Fruit fly (Drosophila melanogaster): ENCODE results near the gene me31B.

Gene me31B

DNA sequence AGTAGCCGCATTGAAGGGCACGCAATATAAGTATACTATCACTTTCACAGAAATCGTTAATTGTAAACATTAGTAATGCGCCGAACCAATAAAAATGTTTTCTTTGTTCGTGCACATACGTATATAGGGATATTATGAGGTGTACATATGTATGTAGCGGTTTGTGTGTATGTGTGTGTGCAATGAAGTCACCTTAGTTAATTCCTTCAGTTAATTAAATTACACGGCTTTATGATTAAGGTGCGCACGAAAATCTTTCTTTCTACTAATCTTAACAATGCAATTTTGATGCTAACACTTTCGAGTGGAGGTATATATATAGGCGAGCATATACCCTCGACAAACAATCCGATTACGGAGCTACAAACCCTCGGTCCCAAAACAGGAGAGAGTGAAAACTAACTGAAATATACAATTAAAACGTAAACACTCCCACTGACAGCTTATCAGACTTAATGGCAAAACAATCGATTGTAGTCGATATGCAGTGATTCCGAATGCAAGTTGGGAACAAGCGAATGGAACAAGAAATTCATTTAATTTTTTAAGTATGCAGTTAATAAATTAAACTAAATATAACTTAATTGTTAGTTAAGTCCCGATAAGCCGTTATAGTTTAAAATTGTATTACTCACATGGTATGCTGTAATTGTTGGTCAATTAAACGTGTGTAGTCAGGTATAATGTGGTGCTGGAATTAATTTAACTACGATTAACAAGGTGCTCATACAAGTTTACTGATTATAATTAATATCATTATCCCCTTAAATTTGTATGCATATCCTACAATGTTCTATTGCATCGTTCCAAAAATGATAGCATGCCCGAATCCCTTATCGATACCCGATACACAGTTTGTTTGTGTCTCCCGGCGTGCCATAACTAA is 18.4 kb upstream of the me31B start, which contains the start of the genes Npc1a and Prosalpha6:
Npc1a (minus strand) TSS at position 716 of the 886 bp plus-strand sequence.
Prosalpha6 (plus strand) TSS at position 851 of the 886 bp plus-strand sequence.
- TF ChIP-seq CG15710 (tag; optimal IDR thresholded peaks at IDR 0.05) (peak; percentile 31), D1 (tag; optimal IDR thresholded peaks at IDR 0.05) (no peak)

DNA sequence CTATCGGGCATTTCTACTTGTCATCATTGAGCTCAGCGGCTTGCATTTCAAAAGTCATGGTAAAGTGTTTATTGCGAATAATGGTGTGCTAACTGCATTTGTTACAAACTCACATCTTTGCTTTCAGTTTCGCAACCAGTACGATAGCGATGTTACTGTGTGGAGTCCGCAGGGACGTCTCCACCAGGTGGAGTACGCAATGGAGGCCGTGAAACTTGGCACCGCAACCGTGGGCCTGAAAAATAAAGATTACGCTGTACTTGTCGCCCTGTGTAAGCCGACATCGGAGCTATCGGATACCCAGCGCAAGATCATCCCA is 17.8 kb upstream of the me31B start:
- TF ChIP-seq CG10348 (GFP tag; IDR thresholded peaks at IDR 0.05) (no peak), EcR (GFP tag; optimal IDR thresholded peaks at IDR 0.05) (no peak), CG32121 (GFP tag; IDR thresholded peaks at IDR 0.05) (no peak), CG34367 (tag; optimal IDR thresholded peaks at IDR 0.05) (no peak), CG13204 (GFP tag; optimal IDR thresholded peaks at IDR 0.05) (no peak), Ets98B (GFP tag; IDR thresholded peaks at IDR 0.05) (no peak), CG9948 (tag; optimal IDR thresholded peaks at IDR 0.05) (no peak), CG8301 (tag; optimal IDR thresholded peaks at IDR 0.05) (no peak), fd96Ca (GFP tag; IDR thresholded peaks at IDR 0.05) (no peak), Snoo (tag; optimal IDR thresholded peaks at IDR 0.05) (no peak)

DNA sequence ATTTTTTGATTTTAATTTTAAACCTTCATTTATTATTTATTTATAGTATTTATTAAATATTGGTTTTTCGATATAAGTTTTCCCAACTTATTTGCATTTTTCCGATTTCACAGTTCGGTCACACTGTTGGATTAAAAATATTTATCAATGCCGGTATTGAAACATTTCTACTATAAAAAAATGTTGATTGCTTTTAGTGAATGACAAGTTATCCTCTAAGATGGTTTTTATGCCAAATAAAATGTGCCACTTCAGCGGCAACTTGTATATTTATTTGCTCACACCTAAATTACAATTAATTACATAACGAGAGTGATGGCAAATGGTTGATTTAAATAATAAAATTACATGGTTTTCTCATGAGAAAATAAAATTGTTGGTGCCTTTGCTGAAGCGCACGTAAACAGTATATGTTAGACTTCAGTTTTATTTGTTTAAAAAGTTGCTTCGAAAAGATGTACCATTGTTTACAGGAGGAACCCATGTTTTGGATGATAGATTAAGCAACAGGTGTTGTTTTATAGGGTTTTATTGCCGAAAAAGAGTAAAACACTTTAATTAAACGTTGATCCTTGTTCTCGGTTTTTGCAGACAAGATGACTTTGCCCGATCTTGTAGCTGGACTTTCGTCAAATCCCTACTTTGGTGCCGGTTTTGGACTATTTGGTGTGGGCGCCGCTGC is 16.4 kb upstream of the me31B start, which contains the start of gene Bcs1:
Bcs1 (plus strand) TSS at position 108 of the 682 bp plus-strand sequence.
- TF ChIP-seq D1 (tag; optimal IDR thresholded peaks at IDR 0.05) (peak; percentile 25), CG17806 (tag; optimal IDR thresholded peaks at IDR 0.05) (no peak)

DNA sequence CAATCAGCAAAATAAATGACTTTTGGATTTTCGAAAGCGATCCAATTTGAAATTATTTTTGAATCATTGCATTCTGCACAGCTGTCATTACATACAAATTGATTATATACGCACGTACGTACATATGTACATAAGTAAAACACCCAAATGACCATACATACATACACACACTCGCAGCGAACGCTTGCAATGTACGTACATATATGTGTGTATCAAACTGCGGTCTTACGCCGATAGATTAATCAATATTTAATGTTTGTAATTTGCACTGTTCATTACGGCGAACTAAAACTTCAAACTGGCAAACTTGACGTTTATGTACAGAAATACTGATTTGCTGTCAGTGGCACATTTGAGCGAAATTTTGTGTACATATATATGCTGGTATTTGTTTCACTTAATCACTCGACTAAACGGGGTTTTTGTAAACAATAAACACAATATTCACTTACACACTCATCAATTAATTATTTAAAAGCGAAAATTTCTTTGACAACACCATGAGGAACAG is 12.9 kb upstream of the me31B start:
- no peak for TF ChIP-seq CG14655 (GFP tag; optimal IDR thresholded peaks at IDR 0.05)
- TF ChIP-seq Ets98B (GFP tag; IDR thresholded peaks at IDR 0.05) = no peak
- no peak for TF ChIP-seq D1 (tag; optimal IDR thresholded peaks at IDR 0.05)
- TF ChIP-seq CG17806 (tag; optimal IDR thresholded peaks at IDR 0.05) = no peak
- no peak for TF ChIP-seq CG8301 (tag; optimal IDR thresholded peaks at IDR 0.05)
- TF ChIP-seq CG15710 (tag; optimal IDR thresholded peaks at IDR 0.05) = no peak
- TF ChIP-seq CG4496 (GFP tag; IDR thresholded peaks at IDR 0.05) = no peak
- TF ChIP-seq EcR (GFP tag; optimal IDR thresholded peaks at IDR 0.05) = no peak
- TF ChIP-seq CG9948 (tag; optimal IDR thresholded peaks at IDR 0.05) = no peak

DNA sequence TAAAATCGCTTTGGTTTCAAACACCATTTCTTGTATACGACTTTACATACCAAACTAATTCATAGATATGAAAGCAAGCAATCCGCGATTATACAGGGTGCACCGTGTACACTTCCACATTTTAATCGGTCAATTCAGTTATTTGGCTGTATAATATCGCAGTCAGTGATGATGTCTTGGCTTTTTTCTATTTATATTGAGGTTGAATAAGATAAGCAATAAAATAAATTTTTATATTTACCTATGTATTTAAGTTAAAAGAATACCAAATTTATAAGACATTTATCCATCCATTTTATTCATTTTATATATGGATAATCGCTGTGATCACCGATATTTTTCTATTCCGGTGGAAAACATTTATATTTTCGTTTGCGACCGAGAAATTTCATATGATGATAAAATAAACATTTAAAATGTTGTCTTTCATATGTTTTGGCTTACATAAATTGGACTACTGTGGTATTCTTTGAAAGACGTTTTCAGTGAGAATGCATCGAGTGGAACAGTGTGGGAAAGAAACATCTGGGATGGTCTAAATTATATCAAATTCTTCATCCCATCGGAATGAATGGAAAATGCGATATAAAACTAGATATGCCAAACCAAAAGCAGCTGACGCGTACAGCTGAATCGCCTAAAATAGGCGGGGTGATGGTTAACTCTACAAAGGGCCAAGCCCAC is 12.3 kb upstream of the me31B start, which contains the start of gene CG5708:
CG5708 (minus strand) TSS at position 85 of the 684 bp plus-strand sequence.
- TF ChIP-seq EcR (GFP tag; optimal IDR thresholded peaks at IDR 0.05) (no peak), CG13204 (GFP tag; optimal IDR thresholded peaks at IDR 0.05) (no peak), CG34367 (tag; optimal IDR thresholded peaks at IDR 0.05) (no peak), gl (tag; optimal IDR thresholded peaks at IDR 0.05) (no peak), CG8159 (tag; optimal IDR thresholded peaks at IDR 0.05) (no peak), fd96Ca (GFP tag; IDR thresholded peaks at IDR 0.05) (no peak), CG15710 (tag; optimal IDR thresholded peaks at IDR 0.05) (peak; percentile 11), Ets98B (GFP tag; IDR thresholded peaks at IDR 0.05) (no peak; the same call in 1 of the 2 replicates)

DNA sequence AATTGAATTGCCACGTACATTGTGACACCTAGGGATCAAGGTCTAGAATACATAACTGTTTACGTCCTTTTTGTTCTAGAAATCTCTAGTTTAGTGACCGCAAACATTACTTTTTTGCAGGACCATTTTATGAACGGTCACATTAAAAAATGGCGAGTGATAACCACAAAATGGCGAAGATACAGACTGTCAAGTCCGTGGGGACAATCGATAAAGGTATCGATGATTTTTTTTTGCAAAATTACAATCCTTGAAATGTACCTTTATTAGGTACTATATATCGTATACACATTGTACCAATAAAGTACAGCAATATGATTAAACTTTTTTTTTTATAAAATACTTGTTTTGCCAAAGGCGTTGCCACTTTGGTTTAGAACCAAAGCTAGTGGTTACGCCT is 8.7 kb upstream of the me31B start:
- TF ChIP-seq CG15710 (tag; optimal IDR thresholded peaks at IDR 0.05) = no peak
- TF ChIP-seq CG13204 (GFP tag; optimal IDR thresholded peaks at IDR 0.05) = no peak
- no peak for TF ChIP-seq CG14655 (GFP tag; optimal IDR thresholded peaks at IDR 0.05)
- no peak for TF ChIP-seq CG4496 (GFP tag; IDR thresholded peaks at IDR 0.05)
- no peak for TF ChIP-seq Pif1B (GFP tag; optimal IDR thresholded peaks at IDR 0.05)
- TF ChIP-seq CG8159 (tag; optimal IDR thresholded peaks at IDR 0.05) = no peak
- no peak for TF ChIP-seq CG34367 (tag; optimal IDR thresholded peaks at IDR 0.05)
- TF ChIP-seq Pif1A (GFP tag; optimal IDR thresholded peaks at IDR 0.05) = no peak
- TF ChIP-seq gl (tag; optimal IDR thresholded peaks at IDR 0.05) = no peak
- TF ChIP-seq D1 (tag; optimal IDR thresholded peaks at IDR 0.05) = no peak
- TF ChIP-seq CG12605 (GFP tag; IDR thresholded peaks at IDR 0.05) = no peak

DNA sequence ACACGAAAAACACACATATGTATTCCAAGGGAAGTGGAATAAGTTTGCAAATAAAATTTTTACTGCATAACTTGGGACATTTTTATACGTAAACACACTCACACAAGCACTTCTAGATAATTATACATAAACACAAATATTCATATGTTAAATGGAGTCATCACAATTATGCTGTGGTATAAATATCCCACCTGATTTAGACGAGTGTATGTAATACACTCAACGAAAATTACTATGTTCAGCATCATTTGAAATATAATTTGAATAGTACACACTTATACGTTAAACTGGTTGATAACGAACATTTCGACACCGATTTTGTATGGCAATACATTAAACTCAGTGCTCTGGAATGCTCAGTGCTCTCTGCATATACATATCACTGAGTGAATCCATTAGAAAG is 8.0 kb upstream of the me31B start:
- peak; percentile 61 for TF ChIP-seq CG8301 (tag; optimal IDR thresholded peaks at IDR 0.05)
- TF ChIP-seq gl (tag; optimal IDR thresholded peaks at IDR 0.05) = no peak
- peak; percentile 79 for TF ChIP-seq Pif1A (GFP tag; optimal IDR thresholded peaks at IDR 0.05)
- TF ChIP-seq CG17806 (tag; optimal IDR thresholded peaks at IDR 0.05) = peak; percentile 53
- no peak for TF ChIP-seq CG12605 (GFP tag; IDR thresholded peaks at IDR 0.05)
- no peak for TF ChIP-seq Snoo (tag; optimal IDR thresholded peaks at IDR 0.05)
- TF ChIP-seq CG10348 (GFP tag; IDR thresholded peaks at IDR 0.05) = no peak
- TF ChIP-seq CG15710 (tag; optimal IDR thresholded peaks at IDR 0.05) = peak; percentile 10
- peak; percentile 30 for TF ChIP-seq CG9948 (tag; optimal IDR thresholded peaks at IDR 0.05)
- no peak for TF ChIP-seq CG34367 (tag; optimal IDR thresholded peaks at IDR 0.05)
- no peak for TF ChIP-seq D1 (tag; optimal IDR thresholded peaks at IDR 0.05)
- no peak for TF ChIP-seq CG14655 (GFP tag; optimal IDR thresholded peaks at IDR 0.05)
- TF ChIP-seq CG8159 (tag; optimal IDR thresholded peaks at IDR 0.05) = peak; percentile 38
- peak; percentile 62 for TF ChIP-seq Pif1B (GFP tag; optimal IDR thresholded peaks at IDR 0.05)
- TF ChIP-seq Ets98B (GFP tag; IDR thresholded peaks at IDR 0.05) = no peak
- peak; percentile 65; the same call in 2 of the 3 replicates for TF ChIP-seq CG4496 (GFP tag; IDR thresholded peaks at IDR 0.05)
- TF ChIP-seq fd96Ca (GFP tag; IDR thresholded peaks at IDR 0.05) = no peak
- TF ChIP-seq rn (GFP tag; IDR thresholded peaks at IDR 0.05) = no peak
- peak; percentile 54; the same call in 1 of the 2 replicates for TF ChIP-seq CG32121 (GFP tag; IDR thresholded peaks at IDR 0.05)
- no peak for TF ChIP-seq EcR (GFP tag; optimal IDR thresholded peaks at IDR 0.05)
- no peak for TF ChIP-seq CG13204 (GFP tag; optimal IDR thresholded peaks at IDR 0.05)

Data from whole organism, pupa.